Worm (Caenorhabditis elegans): ENCODE data around the gene F10B5.2.

- TF ChIP-seq T26A5.8 (tag; optimal IDR thresholded peaks at IDR 0.05) (no peak), Y53G8AR.9 (GFP tag; conservative IDR thresholded peaks at IDR 0.05) (no peak), attf-3 (GFP tag; conservative IDR thresholded peaks at IDR 0.05) (no peak), F57C9.4 (tag; optimal IDR thresholded peaks at IDR 0.05) (no peak), tbp1 (GFP tag; optimal IDR thresholded peaks at IDR 0.05) (no peak), snpc-4 (GFP tag; optimal IDR thresholded peaks at IDR 0.05) (no peak), snpc-4 (tag; optimal IDR thresholded peaks at IDR 0.05) (no peak)
Observed at ce11 chrII:8104998-8105397, 39.6 kb upstream of the F10B5.2 start, which contains the start of gene sfxn-5.
